Worm (Caenorhabditis elegans) whole organism, early embryonic: ENCODE results near the gene cox-6A.

Source experiments
- B0310.2 ChIP-seq: sonication (generic microtip); optimal IDR thresholded peaks from 2 replicates; lab custom pipeline; 2016; ENCODE audit warnings: mild to moderate bottlenecking, missing genetic modification characterization, missing compliant biosample characterization
- F13C5.2 ChIP-seq: sonication (generic microtip); optimal IDR thresholded peaks from 2 replicates; lab custom pipeline; 2017; ENCODE audit warnings: mild to moderate bottlenecking, missing genetic modification characterization, inconsistent platforms, missing compliant biosample characterization
- aly-1 ChIP-seq: sonication (generic microtip); optimal IDR thresholded peaks from 2 replicates; lab custom pipeline; 2016; ENCODE audit warnings: missing genetic modification characterization, missing compliant biosample characterization
- ama-1 ChIP-seq: fragments of 150-350 bp; optimal IDR thresholded peaks from 2 replicates; lab custom pipeline; 2014
- ceh-36 ChIP-seq: sonication (generic microtip); optimal IDR thresholded peaks from 2 replicates; lab custom pipeline; 2016; ENCODE audit warnings: missing genetic modification characterization, inconsistent platforms, missing compliant biosample characterization
- ets-7 ChIP-seq: sonication (generic microtip); optimal IDR thresholded peaks from 2 replicates; lab custom pipeline; 2016; ENCODE audit warnings: missing genotype, missing genetic modification characterization, missing compliant biosample characterization
- flt-1 ChIP-seq: fragments of 200-800 bp; sonication (Bioruptor generic); IDR thresholded peaks from 2 replicates; pipeline ENCODE4 v1.3.6; 2022; ENCODE audit warnings: missing genetic modification characterization, missing compliant biosample characterization
- hmbx-1 ChIP-seq: sonication (generic microtip); optimal IDR thresholded peaks from 2 replicates; lab custom pipeline; 2016; ENCODE audit warnings: mild to moderate bottlenecking, missing genetic modification characterization, missing compliant biosample characterization
- hmg-4 ChIP-seq: fragments of 200-800 bp; sonication (Bioruptor generic); optimal IDR thresholded peaks from 2 replicates; lab custom pipeline; 2018; ENCODE audit warnings: mild to moderate bottlenecking, missing genetic modification characterization, missing compliant biosample characterization
- hnd-1 ChIP-seq: sonication (generic microtip); optimal IDR thresholded peaks from 2 replicates; lab custom pipeline; 2016; ENCODE audit warnings: missing genetic modification characterization, missing compliant biosample characterization
- pes-1 ChIP-seq: fragments of 200-800 bp; sonication (Bioruptor generic); IDR thresholded peaks from 2 replicates; pipeline ENCODE4 v1.3.6; 2022; ENCODE audit warnings: missing genetic modification reagents, missing genetic modification characterization, missing compliant biosample characterization
- scrt-1 ChIP-seq: fragments of 200-800 bp; sonication (Bioruptor generic); IDR thresholded peaks from 2 replicates; pipeline ENCODE4 v1.3.6; 2022; ENCODE audit warnings: missing genetic modification characterization, missing compliant biosample characterization
- sea-1 ChIP-seq: fragments of 200-800 bp; sonication (Bioruptor generic); conservative IDR thresholded peaks from 2 replicates; pipeline ENCODE4 v1.3.6; 2022; ENCODE audit warnings: missing genetic modification characterization, missing compliant biosample characterization
- tbx-37 ChIP-seq: fragments of 200-800 bp; sonication (Bioruptor generic); conservative IDR thresholded peaks from 2 replicates; pipeline ENCODE4 v1.3.6; 2022; ENCODE audit warnings: missing genetic modification reagents, missing genetic modification characterization, missing compliant biosample characterization

DNA sequence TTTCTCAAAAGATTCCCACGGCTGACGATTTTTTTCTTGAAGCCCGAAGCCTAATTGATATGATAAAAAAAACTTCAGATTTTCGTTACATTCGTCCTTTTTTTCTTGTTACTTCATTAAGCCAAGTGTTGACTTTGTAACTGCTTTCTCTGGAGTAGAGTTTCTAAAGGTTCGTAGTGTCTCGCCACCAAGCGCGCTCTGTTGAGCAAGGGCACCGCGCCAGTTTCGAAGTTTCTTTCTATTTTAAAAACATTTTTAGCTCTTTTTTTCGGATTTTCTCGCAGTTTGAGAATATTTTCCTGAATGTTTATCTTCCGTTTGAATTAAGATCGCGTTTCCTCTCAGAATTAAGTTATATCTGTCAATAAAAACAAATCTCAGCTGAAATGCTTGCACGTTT, 5.0 kb upstream of the cox-6A start:
- TF ChIP-seq tbx-37 (GFP tag; lab: Robert Waterston, UW) (no peak), flt-1 (GFP tag; lab: Robert Waterston, UW) (no peak), hmg-4 (GFP tag; lab: Kevin White, UChicago) (no peak), ama-1 (lab: Kevin White, UChicago) (no peak), hmbx-1 (tag; lab: Kevin White, UChicago) (no peak), hnd-1 (no peak), ets-7 (tag; lab: Kevin White, UChicago) (no peak), B0310.2 (tag; lab: Kevin White, UChicago) (no peak), sea-1 (GFP tag; lab: Robert Waterston, UW) (no peak), pes-1 (GFP tag; lab: Robert Waterston, UW) (no peak), aly-1 (tag; lab: Kevin White, UChicago) (no peak), F13C5.2 (no peak), ceh-36 (no peak), scrt-1 (no peak)
